Worm (Caenorhabditis elegans) whole organism, midembryonic: ENCODE data around the gene sars-2.

Source experiments
- T22C8.4 ChIP-seq: fragments of 200-800 bp; sonication (Bioruptor generic); IDR thresholded peaks from 2 replicates; pipeline ENCODE4 v1.3.6; 2022; ENCODE audit warnings: missing genetic modification characterization, missing compliant biosample characterization
- cog-1 ChIP-seq: sonication (generic microtip); optimal IDR thresholded peaks from 2 replicates; lab custom pipeline; 2016; ENCODE audit warnings: missing genetic modification characterization, missing compliant biosample characterization
- flt-1 ChIP-seq: fragments of 200-800 bp; sonication (Bioruptor generic); IDR thresholded peaks from 2 replicates; pipeline ENCODE4 v1.3.6; 2022; ENCODE audit warnings: missing genetic modification characterization, missing compliant biosample characterization
- klf-2 ChIP-seq: fragments of 200-800 bp; sonication (Bioruptor generic); conservative IDR thresholded peaks from 2 replicates; pipeline ENCODE4 v1.3.6; 2022; ENCODE audit warnings: missing genetic modification reagents, missing genetic modification characterization, missing compliant biosample characterization
- med-1 ChIP-seq: sonication (generic microtip); optimal IDR thresholded peaks from 2 replicates; lab custom pipeline; 2017; ENCODE audit warnings: missing genetic modification characterization, mild to moderate bottlenecking, missing compliant biosample characterization, antibody characterized with exemption, missing genetic modification reagents; ENCODE audit not compliant: insufficient read depth
- ref-1 ChIP-seq: fragments of 200-800 bp; sonication (Bioruptor generic); conservative IDR thresholded peaks from 2 replicates; pipeline ENCODE4 v1.3.6; 2022; ENCODE audit warnings: missing genetic modification reagents, missing genetic modification characterization, missing compliant biosample characterization
- tab-1 ChIP-seq: fragments of 200-800 bp; sonication (Bioruptor generic); IDR thresholded peaks from 2 replicates; pipeline ENCODE4 v1.3.6; 2022; ENCODE audit warnings: missing genetic modification characterization, missing compliant biosample characterization
- ztf-23 ChIP-seq: fragments of 200-800 bp; sonication (Bioruptor generic); IDR thresholded peaks from 2 replicates; pipeline ENCODE4 v1.3.6; 2022; ENCODE audit warnings: missing genetic modification reagents, missing genetic modification characterization, missing compliant biosample characterization
- ztf-29 ChIP-seq: fragments of 200-800 bp; sonication (Bioruptor generic); IDR thresholded peaks from 2 replicates; pipeline ENCODE4 v1.3.6; 2022; ENCODE audit warnings: missing genetic modification reagents, missing genetic modification characterization, missing compliant biosample characterization

The sars-2 gene

ce11 chrIV:4357296-4357695 is at the start of gene sars-2:
Gene sars-2, plus strand, starts transcription at chrIV:4357636.
- TF ChIP-seq ztf-29 (GFP tag; lab: Robert Waterston, UW) (no peak), klf-2 (GFP tag; lab: Robert Waterston, UW) (no peak), cog-1 (no peak), T22C8.4 (GFP tag; lab: Robert Waterston, UW) (no peak), ref-1 (GFP tag; lab: Robert Waterston, UW) (no peak), flt-1 (no peak), med-1 (no peak), ztf-23 (no peak), tab-1 (no peak)

- TF ChIP-seq tab-1 (no peak), klf-2 (GFP tag; lab: Robert Waterston, UW) (no peak), ref-1 (GFP tag; lab: Robert Waterston, UW) (no peak), flt-1 (no peak), med-1 (no peak), T22C8.4 (GFP tag; lab: Robert Waterston, UW) (no peak), ztf-29 (GFP tag; lab: Robert Waterston, UW) (no peak), ztf-23 (no peak), cog-1 (no peak)
These were observed 40.5 kb upstream of the sars-2 start, which contains the start of gene Y24D9B.1 for ce11 chrIV:4316813-4317408. Gene Y24D9B.1, plus strand, starts transcription at chrIV:4317358.

- TF ChIP-seq T22C8.4 (GFP tag; lab: Robert Waterston, UW) (peak; percentile 79), tab-1 (no peak)
These were observed 39.8 kb upstream of the sars-2 start for ce11 chrIV:4317638-4318037.

ce11 chrIV:4318056-4318455 is 39.4 kb upstream of the sars-2 start:
- TF ChIP-seq ztf-29 (GFP tag; lab: Robert Waterston, UW) (no peak), flt-1 (no peak), ref-1 (GFP tag; lab: Robert Waterston, UW) (no peak), tab-1 (no peak), T22C8.4 (GFP tag; lab: Robert Waterston, UW) (no peak; the same call in 1 of the 2 replicates), med-1 (no peak), ztf-23 (no peak), klf-2 (GFP tag; lab: Robert Waterston, UW) (no peak), cog-1 (no peak)

ce11 chrIV:4319473-4319872 is 38.0 kb upstream of the sars-2 start:
- no peak for TF ChIP-seq med-1
- TF ChIP-seq klf-2 (GFP tag; lab: Robert Waterston, UW): no peak
- no peak for TF ChIP-seq ztf-23
- no peak for TF ChIP-seq flt-1
- TF ChIP-seq ztf-29 (GFP tag; lab: Robert Waterston, UW): no peak
- peak; percentile 93 for TF ChIP-seq T22C8.4 (GFP tag; lab: Robert Waterston, UW)
- no peak for TF ChIP-seq tab-1

ce11 chrIV:4326445-4326844 is 31.0 kb upstream of the sars-2 start, which contains the start of gene trpl-2:
Gene trpl-2, plus strand, starts transcription at chrIV:4326654.
- no peak for TF ChIP-seq ref-1 (GFP tag; lab: Robert Waterston, UW)
- TF ChIP-seq tab-1: no peak
- no peak for TF ChIP-seq ztf-23
- TF ChIP-seq T22C8.4 (GFP tag; lab: Robert Waterston, UW): no peak
- no peak for TF ChIP-seq klf-2 (GFP tag; lab: Robert Waterston, UW)
- no peak for TF ChIP-seq cog-1
- no peak for TF ChIP-seq med-1
- no peak for TF ChIP-seq ztf-29 (GFP tag; lab: Robert Waterston, UW)
- TF ChIP-seq flt-1: no peak

- TF ChIP-seq T22C8.4 (GFP tag; lab: Robert Waterston, UW) (no peak), med-1 (no peak), ztf-29 (GFP tag; lab: Robert Waterston, UW) (no peak), flt-1 (no peak), tab-1 (no peak), ztf-23 (no peak), cog-1 (no peak), ref-1 (GFP tag; lab: Robert Waterston, UW) (no peak), klf-2 (GFP tag; lab: Robert Waterston, UW) (no peak)
These were observed 21.1 kb upstream of the sars-2 start, which contains the start of the genes W03B1.3 and oac-51 for ce11 chrIV:4336139-4336851. Gene W03B1.3, minus strand, starts transcription at chrIV:4336239. Gene oac-51, plus strand, starts transcription at chrIV:4336801.

ce11 chrIV:4338217-4338616 is 19.2 kb upstream of the sars-2 start:
- TF ChIP-seq cog-1 (no peak), klf-2 (GFP tag; lab: Robert Waterston, UW) (no peak), flt-1 (no peak), ref-1 (GFP tag; lab: Robert Waterston, UW) (no peak), med-1 (no peak), ztf-29 (GFP tag; lab: Robert Waterston, UW) (no peak), tab-1 (no peak), T22C8.4 (GFP tag; lab: Robert Waterston, UW) (no peak), ztf-23 (no peak)

ce11 chrIV:4344828-4345227 is 12.6 kb upstream of the sars-2 start:
- TF ChIP-seq flt-1 (no peak), klf-2 (GFP tag; lab: Robert Waterston, UW) (no peak), ztf-29 (GFP tag; lab: Robert Waterston, UW) (no peak)

- no peak for TF ChIP-seq med-1
- no peak for TF ChIP-seq tab-1
- no peak for TF ChIP-seq ztf-29 (GFP tag; lab: Robert Waterston, UW)
- TF ChIP-seq klf-2 (GFP tag; lab: Robert Waterston, UW): no peak
- TF ChIP-seq flt-1: no peak
- no peak for TF ChIP-seq ref-1 (GFP tag; lab: Robert Waterston, UW)
- TF ChIP-seq ztf-23: no peak
- no peak for TF ChIP-seq T22C8.4 (GFP tag; lab: Robert Waterston, UW)
- TF ChIP-seq cog-1: no peak
These were observed 10.9 kb upstream of the sars-2 start, which contains the start of gene oac-52 for ce11 chrIV:4346512-4346911. Gene oac-52, minus strand, starts transcription at chrIV:4346612.
